Worm (Caenorhabditis elegans) whole organism, young adult: ENCODE measurements around the gene rop-1.

Experiments
- B0019.2 ChIP-seq: fragments of 200-800 bp; sonication (Bioruptor generic); conservative IDR thresholded peaks from 2 replicates; pipeline ENCODE4 v1.3.6; 2022; ENCODE audit warnings: missing genetic modification reagents, missing genetic modification characterization, missing compliant biosample characterization
- B0035.1 ChIP-seq: sonication (generic microtip); optimal IDR thresholded peaks from 2 replicates; lab custom pipeline; 2016; ENCODE audit warnings: missing genetic modification characterization, mild to moderate bottlenecking, missing compliant biosample characterization, missing genotype, missing genetic modification reagents
- akir-1 ChIP-seq: fragments of 200-800 bp; sonication (Bioruptor generic); optimal IDR thresholded peaks from 2 replicates; lab custom pipeline; 2018; ENCODE audit warnings: mild to moderate bottlenecking, missing genetic modification characterization, moderate library complexity, missing compliant biosample characterization
- ama-1 ChIP-seq, 3 experiments: fragments of 150-350 bp in 1 of 3; sonication (generic microtip) in 2 of 3; optimal IDR thresholded peaks; 2 replicates each; lab custom pipeline; 2014 to 2018; ENCODE audit warnings: missing biosample characterization in 2 of 3, missing genetic modification characterization in 2 of 3, missing genetic modification reagents in 2 of 3
- aptf-2 ChIP-seq: fragments of 200-800 bp; sonication (Bioruptor generic); conservative IDR thresholded peaks from 2 replicates; pipeline ENCODE4 v1.3.6; 2022; ENCODE audit warnings: missing genetic modification reagents, missing genetic modification characterization, missing compliant biosample characterization
- rcor-1 ChIP-seq: fragments of 200-800 bp; sonication (Bioruptor generic); IDR thresholded peaks from 2 replicates; pipeline ENCODE4 v1.3.6; 2022; ENCODE audit warnings: missing genetic modification reagents, missing genetic modification characterization, missing compliant biosample characterization
- snpc-4 ChIP-seq, 5 experiments: fragments of 150-350 bp in 1 of 5; sonication (generic microtip) in 4 of 5; optimal IDR thresholded peaks; 2 replicates each; lab custom pipeline; 2014 to 2018; ENCODE audit warnings: missing genetic modification characterization in 5 of 5, missing biosample characterization in 3 of 5, antibody characterized with exemption in 2 of 5, mild to moderate bottlenecking in 2 of 5, missing compliant biosample characterization in 2 of 5, missing genotype in 2 of 5, moderate library complexity in 2 of 5, missing genetic modification reagents in 1 of 5
- ztf-25 ChIP-seq: fragments of 200-800 bp; sonication (Bioruptor generic); IDR thresholded peaks from 2 replicates; pipeline ENCODE4 v1.3.6; 2022; ENCODE audit warnings: missing genetic modification reagents, missing genetic modification characterization, missing compliant biosample characterization

- no peak for TF ChIP-seq B0035.1 (tag; lab: Kevin White, UChicago)
- no peak for TF ChIP-seq akir-1
- TF ChIP-seq snpc-4 (GFP tag; optimal IDR thresholded peaks at IDR 0.05; lab: Kevin White, UChicago): no peak
- TF ChIP-seq snpc-4 (tag; optimal IDR thresholded peaks at IDR 0.05; lab: Kevin White, UChicago): no peak
- no peak for TF ChIP-seq B0019.2 (GFP tag; lab: Robert Waterston, UW)
- TF ChIP-seq rcor-1 (GFP tag; lab: Robert Waterston, UW): no peak
- TF ChIP-seq ztf-25: no peak
- TF ChIP-seq aptf-2 (GFP tag; lab: Robert Waterston, UW): no peak
- no peak for TF ChIP-seq ama-1 (optimal IDR thresholded peaks at IDR 0.05; lab: Kevin White, UChicago)
- TF ChIP-seq ama-1 (GFP tag; optimal IDR thresholded peaks at IDR 0.05; lab: Kevin White, UChicago): no peak
Measured at ce11 chrV:10260460-10260859, 5.6 kb upstream of the rop-1 start, which contains the start of gene sri-18.
